Worm (Caenorhabditis elegans): ENCODE measurements around the gene ketn-1.

Gene ketn-1

ce11 chrV:2763105-2763504, 44.6 kb downstream of the ketn-1 start, which contains the start of gene R05D8.7:
R05D8.7 (minus strand) TSS chrV:2763208.
- TF ChIP-seq aly-2 (tag; optimal IDR thresholded peaks at IDR 0.05) (no peak), nfya-1 (tag; optimal IDR thresholded peaks at IDR 0.05; ENCODE audit: insufficient read depth) (no peak), ceh-16 (tag; optimal IDR thresholded peaks at IDR 0.05) (no peak), ztf-11 (tag; optimal IDR thresholded peaks at IDR 0.05) (no peak), ZK546.5 (tag; optimal IDR thresholded peaks at IDR 0.05) (no peak), nhr-67 (tag; optimal IDR thresholded peaks at IDR 0.05) (no peak), egl-27 (tag; optimal IDR thresholded peaks at IDR 0.05) (no peak), mdl-1 (tag; optimal IDR thresholded peaks at IDR 0.05) (no peak), zag-1 (tag; optimal IDR thresholded peaks at IDR 0.05) (no peak), fos-1 (tag; optimal IDR thresholded peaks at IDR 0.05) (no peak), R02D3.7 (tag; optimal IDR thresholded peaks at IDR 0.05) (no peak), fkh-2 (tag; optimal IDR thresholded peaks at IDR 0.05) (no peak), lin-15B (tag; optimal IDR thresholded peaks at IDR 0.05) (no peak), nhr-28 (tag; optimal IDR thresholded peaks at IDR 0.05) (no peak), elt-2 (tag; optimal IDR thresholded peaks at IDR 0.05) (no peak)

- TF ChIP-seq fkh-10 (GFP tag; optimal IDR thresholded peaks at IDR 0.05) (no peak), pha-4 (tag; optimal IDR thresholded peaks at IDR 0.05) (no peak), ceh-28 (tag; optimal IDR thresholded peaks at IDR 0.05) (no peak), zag-1 (tag; optimal IDR thresholded peaks at IDR 0.05) (no peak), ztf-4 (tag; optimal IDR thresholded peaks at IDR 0.05) (no peak), nfya-1 (tag; optimal IDR thresholded peaks at IDR 0.05; ENCODE audit: insufficient read depth) (no peak), daf-12 (tag; optimal IDR thresholded peaks at IDR 0.05) (no peak), fkh-2 (tag; optimal IDR thresholded peaks at IDR 0.05) (no peak), ama-1 (optimal IDR thresholded peaks at IDR 0.05) (no peak), ceh-9 (tag; optimal IDR thresholded peaks at IDR 0.05) (no peak), elt-3 (tag; optimal IDR thresholded peaks at IDR 0.05) (no peak)
Observed at ce11 chrV:2761470-2761869, 46.2 kb downstream of the ketn-1 start.

ce11 chrV:2759456-2759855, 48.2 kb downstream of the ketn-1 start, which contains the start of gene srg-58:
srg-58 (minus strand) TSS chrV:2759556.
- TF ChIP-seq nhr-76 (tag; optimal IDR thresholded peaks at IDR 0.05): no peak
- TF ChIP-seq ceh-28 (tag; optimal IDR thresholded peaks at IDR 0.05): no peak
- no peak for TF ChIP-seq unc-39 (tag; optimal IDR thresholded peaks at IDR 0.05)
- no peak for TF ChIP-seq elt-1 (tag; optimal IDR thresholded peaks at IDR 0.05)
- no peak for TF ChIP-seq sea-2 (GFP tag; optimal IDR thresholded peaks at IDR 0.05)
- no peak for TF ChIP-seq aly-2 (tag; optimal IDR thresholded peaks at IDR 0.05)
- no peak for TF ChIP-seq ztf-4 (tag; optimal IDR thresholded peaks at IDR 0.05)
- TF ChIP-seq nfya-1 (tag; optimal IDR thresholded peaks at IDR 0.05; ENCODE audit: insufficient read depth): no peak
- no peak for TF ChIP-seq snpc-4 (tag; optimal IDR thresholded peaks at IDR 0.05)
- TF ChIP-seq nhr-237 (tag; optimal IDR thresholded peaks at IDR 0.05): no peak
- TF ChIP-seq nhr-28 (tag; optimal IDR thresholded peaks at IDR 0.05): no peak
- TF ChIP-seq egl-5 (tag; optimal IDR thresholded peaks at IDR 0.05): no peak
- no peak for TF ChIP-seq ceh-82 (tag; optimal IDR thresholded peaks at IDR 0.05)
- no peak for TF ChIP-seq ceh-16 (tag; optimal IDR thresholded peaks at IDR 0.05)
- no peak for TF ChIP-seq unc-62 (GFP tag; optimal IDR thresholded peaks at IDR 0.05)
- TF ChIP-seq mdl-1 (tag; optimal IDR thresholded peaks at IDR 0.05): no peak
- no peak for TF ChIP-seq jun-1 (tag; optimal IDR thresholded peaks at IDR 0.05)
- TF ChIP-seq nhr-23 (tag; optimal IDR thresholded peaks at IDR 0.05): no peak
- TF ChIP-seq ama-1 (optimal IDR thresholded peaks at IDR 0.05): no peak
- no peak for TF ChIP-seq elt-2 (tag; optimal IDR thresholded peaks at IDR 0.05)

- TF ChIP-seq elt-1 (tag; optimal IDR thresholded peaks at IDR 0.05) (no peak), fkh-2 (tag; optimal IDR thresholded peaks at IDR 0.05) (no peak), unc-39 (tag; optimal IDR thresholded peaks at IDR 0.05) (no peak), nhr-11 (tag; optimal IDR thresholded peaks at IDR 0.05) (no peak), ZK546.5 (tag; optimal IDR thresholded peaks at IDR 0.05) (no peak), nhr-28 (tag; optimal IDR thresholded peaks at IDR 0.05) (no peak), tbx-2 (tag; optimal IDR thresholded peaks at IDR 0.05) (no peak), sea-2 (GFP tag; optimal IDR thresholded peaks at IDR 0.05) (no peak), zag-1 (tag; optimal IDR thresholded peaks at IDR 0.05) (no peak), egl-27 (tag; optimal IDR thresholded peaks at IDR 0.05) (no peak), nhr-67 (tag; optimal IDR thresholded peaks at IDR 0.05) (no peak), nhr-23 (tag; optimal IDR thresholded peaks at IDR 0.05) (no peak), nhr-43 (tag; optimal IDR thresholded peaks at IDR 0.05; ENCODE audit: poor library complexity, severe bottlenecking) (no peak), unc-62 (GFP tag; optimal IDR thresholded peaks at IDR 0.05) (no peak), pqm-1 (tag; optimal IDR thresholded peaks at IDR 0.05) (no peak), elt-3 (tag; optimal IDR thresholded peaks at IDR 0.05) (no peak), mdl-1 (tag; optimal IDR thresholded peaks at IDR 0.05) (no peak), fos-1 (tag; optimal IDR thresholded peaks at IDR 0.05) (no peak)
Observed at ce11 chrV:2758437-2758836, 49.2 kb downstream of the ketn-1 start.
